Worm (Caenorhabditis elegans) whole organism, L1 larva: Measurements from ENCODE around the gene C30E1.4.
A peak's percentile ranks its signal among the peaks of the same experiment; 100 is the strongest.

ENCODE experiments used
- C04F5.9 ChIP-seq: sonication (generic microtip); optimal IDR thresholded peaks from 2 replicates; lab custom pipeline; 2016; ENCODE audit warnings: missing genetic modification characterization, missing compliant biosample characterization
- aha-1 ChIP-seq: fragments of 150-350 bp; optimal IDR thresholded peaks from 2 replicates; lab custom pipeline; 2014; ENCODE audit warnings: missing biosample characterization, missing genetic modification characterization
- alr-1 ChIP-seq: fragments of 200-800 bp; sonication (Bioruptor generic); optimal IDR thresholded peaks from 2 replicates; lab custom pipeline; 2018; ENCODE audit warnings: borderline replicate concordance, mild to moderate bottlenecking, missing genetic modification characterization, missing compliant biosample characterization
- efl-1 ChIP-seq, 4 experiments: fragments of 150-350 bp; optimal IDR thresholded peaks in 3 of 4; peaks in 1 of 4; 1 replicate in 1 of 4; 2 replicates in 3 of 4; lab custom pipeline; 2014; ENCODE audit warnings: missing biosample characterization in 2 of 4, missing genetic modification characterization in 2 of 4, missing genetic modification reagents in 2 of 4
- mef-2 ChIP-seq: fragments of 150-350 bp; optimal IDR thresholded peaks from 2 replicates; lab custom pipeline; 2014; ENCODE audit warnings: missing biosample characterization, missing genetic modification characterization
- tbx-2 ChIP-seq: sonication (generic microtip); optimal IDR thresholded peaks from 2 replicates; lab custom pipeline; 2016; ENCODE audit warnings: missing genetic modification characterization, missing compliant biosample characterization
- tlp-1 ChIP-seq: fragments of 150-350 bp; optimal IDR thresholded peaks from 2 replicates; lab custom pipeline; 2014; ENCODE audit warnings: missing biosample characterization, missing genetic modification characterization
- xbp-1 ChIP-seq: sonication (generic microtip); optimal IDR thresholded peaks from 2 replicates; lab custom pipeline; 2016; ENCODE audit warnings: missing genetic modification characterization, missing compliant biosample characterization

ce11 chrX:16943934-16944914 lies 20.5 kb downstream of the C30E1.4 start:
- TF ChIP-seq tbx-2 (tag; lab: Kevin White, UChicago) (no peak), C04F5.9 (tag; lab: Kevin White, UChicago) (no peak), aha-1 (no peak), alr-1 (tag; lab: Kevin White, UChicago) (no peak), xbp-1 (tag; lab: Kevin White, UChicago) (no peak), efl-1 (optimal IDR thresholded peaks at IDR 0.05; lab: Kevin White, UChicago) (peak in 1 of 2 experiments; percentile 22), efl-1 (GFP tag; optimal IDR thresholded peaks at IDR 0.05 in 1 of 2; lab: Kevin White, UChicago) (peak in 1 of 2 experiments; percentile 76), tlp-1 (tag; lab: Kevin White, UChicago) (no peak), mef-2 (no peak)
